Worm (Caenorhabditis elegans) whole organism, early embryonic: Measurements from ENCODE around the gene pix-1.

Experiments used
- ama-1 ChIP-seq: fragments of 150-350 bp; optimal IDR thresholded peaks from 2 replicates; lab custom pipeline; 2014
- ceh-13 ChIP-seq: fragments of 200-800 bp; sonication (Bioruptor generic); optimal IDR thresholded peaks from 2 replicates; lab custom pipeline; 2018; ENCODE audit warnings: mild to moderate bottlenecking, missing genetic modification characterization, missing compliant biosample characterization
- ceh-36 ChIP-seq: sonication (generic microtip); optimal IDR thresholded peaks from 2 replicates; lab custom pipeline; 2016; ENCODE audit warnings: missing genetic modification characterization, inconsistent platforms, missing compliant biosample characterization
- flt-1 ChIP-seq: fragments of 200-800 bp; sonication (Bioruptor generic); IDR thresholded peaks from 2 replicates; pipeline ENCODE4 v1.3.6; 2022; ENCODE audit warnings: missing genetic modification characterization, missing compliant biosample characterization
- hmbx-1 ChIP-seq: sonication (generic microtip); optimal IDR thresholded peaks from 2 replicates; lab custom pipeline; 2016; ENCODE audit warnings: mild to moderate bottlenecking, missing genetic modification characterization, missing compliant biosample characterization

DNA sequence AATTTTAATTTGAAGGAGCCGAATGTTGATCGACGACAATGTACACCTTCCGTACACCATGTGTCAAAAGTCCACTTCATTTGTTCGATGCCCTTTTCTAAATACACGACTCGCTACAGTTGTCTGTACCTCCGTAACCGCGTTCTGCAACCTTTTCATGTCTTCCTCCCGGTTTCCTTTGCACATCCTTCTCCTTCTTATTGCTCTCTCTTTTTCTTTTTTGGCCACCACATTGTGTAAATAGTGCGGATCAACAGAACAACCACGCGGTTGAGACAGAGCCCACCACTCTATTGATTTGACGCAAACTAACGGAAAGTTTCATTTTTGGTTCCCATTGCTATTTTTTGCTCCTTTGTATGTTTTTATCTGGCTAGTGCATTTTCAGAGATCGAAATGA, 16.3 kb downstream of the pix-1 start:
- TF ChIP-seq hmbx-1 (tag; lab: Kevin White, UChicago) (no peak), ceh-36 (tag; lab: Kevin White, UChicago) (no peak), ama-1 (lab: Kevin White, UChicago) (no peak), flt-1 (no peak), ceh-13 (GFP tag; lab: Kevin White, UChicago) (no peak)
